Fruit fly (Drosophila melanogaster) whole organism, wandering third instar larva: ENCODE measurements around the gene Capa.

ENCODE experiments used
- Dfd ChIP-seq: fragments of >200 bp; optimal IDR thresholded peaks from 2 replicates; lab custom pipeline; 2017; ENCODE audit warnings: missing biosample characterization, missing genetic modification characterization
- Hr78 ChIP-seq: fragments of >200 bp; optimal IDR thresholded peaks from 2 replicates; lab custom pipeline; 2017; ENCODE audit warnings: missing biosample characterization, missing genetic modification characterization
- Myc ChIP-seq: fragments of >200 bp; optimal IDR thresholded peaks from 2 replicates; lab custom pipeline; 2017
- N ChIP-seq: fragments of >200 bp; optimal IDR thresholded peaks from 2 replicates; lab custom pipeline; 2018; ENCODE audit warnings: missing biosample characterization, missing external identifiers, missing genetic modification characterization
- Rel ChIP-seq, 2 experiments: fragments of 200-800 bp; sonication (Bioruptor generic) in 1 of 2; optimal IDR thresholded peaks; 2 replicates in 1 of 2; 3 replicates in 1 of 2; lab custom pipeline; 2016 to 2019; ENCODE audit warnings: mild to moderate bottlenecking in 2 of 2, missing biosample characterization in 2 of 2, missing genetic modification characterization in 2 of 2, moderate library complexity in 1 of 2
- br ChIP-seq: fragments of 200-800 bp; sonication (Bioruptor generic); optimal IDR thresholded peaks from 2 replicates; lab custom pipeline; 2016; ENCODE audit warnings: missing biosample characterization, missing genetic modification characterization
- fru ChIP-seq: fragments of 200-800 bp; sonication (Bioruptor generic); optimal IDR thresholded peaks from 3 replicates; lab custom pipeline; 2016; ENCODE audit warnings: missing biosample characterization, mild to moderate bottlenecking, missing genetic modification characterization
- psq ChIP-seq: fragments of 200-800 bp; sonication (Bioruptor generic); optimal IDR thresholded peaks from 3 replicates; lab custom pipeline; 2017; ENCODE audit warnings: missing biosample characterization, mild to moderate bottlenecking, missing genetic modification characterization, moderate library complexity
- usp ChIP-seq: fragments of >200 bp; optimal IDR thresholded peaks from 2 replicates; lab custom pipeline; 2017; ENCODE audit warnings: missing biosample characterization, missing genetic modification characterization

DNA sequence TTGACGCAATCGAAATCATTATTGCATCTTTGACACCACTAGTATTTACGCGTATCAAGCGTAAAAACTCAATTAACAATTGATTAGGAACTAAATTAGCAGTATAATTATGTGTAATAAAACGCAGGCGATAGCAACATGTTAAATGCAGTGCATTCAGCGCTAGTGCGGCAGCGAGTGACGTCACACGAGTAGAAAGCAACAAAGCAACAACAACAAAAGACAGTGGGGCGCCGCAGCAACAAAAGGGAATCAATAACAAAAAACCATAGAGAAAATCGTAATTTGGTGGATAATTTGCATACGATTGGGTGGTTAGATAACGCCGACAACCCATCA is 44.8 kb downstream of the Capa start, which contains the start of gene CG34133:
- TF ChIP-seq psq (GFP tag; lab: Kevin White, UChicago) (no peak), fru (GFP tag; lab: Kevin White, UChicago) (no peak), N (GFP tag; lab: Kevin White, UChicago) (no peak), br (GFP tag; lab: Kevin White, UChicago) (no peak), Rel (GFP tag; optimal IDR thresholded peaks at IDR 0.05; lab: Kevin White, UChicago) (no peak), Rel (tag; optimal IDR thresholded peaks at IDR 0.05; lab: Kevin White, UChicago) (no peak), Myc (no peak), Hr78 (GFP tag; lab: Kevin White, UChicago) (no peak), usp (GFP tag; lab: Kevin White, UChicago) (no peak), Dfd (GFP tag; lab: Kevin White, UChicago) (no peak)
